Fruit fly (Drosophila melanogaster): Measurements from ENCODE around the gene Mi-2.

The Mi-2 gene

DNA sequence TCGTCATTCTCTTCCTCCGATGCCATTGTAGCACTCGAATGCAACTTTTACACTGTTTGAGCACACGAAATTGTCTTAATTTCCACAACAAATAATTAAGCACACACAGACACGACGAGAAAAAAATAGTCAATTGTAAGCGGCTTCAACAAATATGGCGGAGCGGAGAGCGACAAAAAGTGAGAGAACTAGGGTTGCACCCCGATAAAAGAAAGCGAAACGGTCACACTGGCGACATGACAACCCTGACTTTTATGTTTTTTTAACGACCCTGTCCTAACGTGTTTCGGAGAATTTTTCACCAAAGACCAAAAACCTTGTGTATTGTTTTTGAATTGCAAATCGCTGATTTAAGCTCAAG, at the start of gene Mi-2, which contains the start of gene Prp3 (continued):
- TF ChIP-seq Nf-YC (tag; optimal IDR thresholded peaks at IDR 0.05), result peak; percentile 15
- no peak for TF ChIP-seq Drgx (GFP tag; IDR thresholded peaks at IDR 0.05)
- TF ChIP-seq CG32532 (GFP tag; IDR thresholded peaks at IDR 0.05), result no peak
- TF ChIP-seq CG2120 (GFP tag; optimal IDR thresholded peaks at IDR 0.05), result no peak
- peak; percentile 53 for TF ChIP-seq nerfin-1 (tag; optimal IDR thresholded peaks at IDR 0.05)
- TF ChIP-seq ATbp (GFP tag; optimal IDR thresholded peaks at IDR 0.05), result no peak
- no peak for TF ChIP-seq CG1024 (GFP tag; IDR thresholded peaks at IDR 0.05)
- no peak for TF ChIP-seq chif (GFP tag; optimal IDR thresholded peaks at IDR 0.05)
- peak; percentile 51; the same call in 1 of the 2 replicates for TF ChIP-seq CG10321 (GFP tag; IDR thresholded peaks at IDR 0.05)
- no peak for TF ChIP-seq HLH54F (GFP tag; optimal IDR thresholded peaks at IDR 0.05)
- TF ChIP-seq ems (GFP tag; optimal IDR thresholded peaks at IDR 0.05), result no peak
- peak; percentile 23; the same call in 1 of the 2 replicates for TF ChIP-seq slbo (GFP tag; IDR thresholded peaks at IDR 0.05)
- no peak for TF ChIP-seq CG17359 (tag; optimal IDR thresholded peaks at IDR 0.05)
- no peak for TF ChIP-seq Sry-β (GFP tag; optimal IDR thresholded peaks at IDR 0.05)
- TF ChIP-seq her (GFP tag; optimal IDR thresholded peaks at IDR 0.05), result peak; percentile 47
- no peak for TF ChIP-seq shn (GFP tag; optimal IDR thresholded peaks at IDR 0.05)
- TF ChIP-seq fd102C (GFP tag; optimal IDR thresholded peaks at IDR 0.05), result no peak
- TF ChIP-seq Hsf (GFP tag; optimal IDR thresholded peaks at IDR 0.05), result peak; percentile 21
- TF ChIP-seq CG13287 (GFP tag; IDR thresholded peaks at IDR 0.05; ENCODE audit: partially characterized antibody), result peak; percentile 60; the same call in 1 of the 2 replicates
- TF ChIP-seq CG10654 (GFP tag; optimal IDR thresholded peaks at IDR 0.05), result no peak
- TF ChIP-seq CG10267 (tag; optimal IDR thresholded peaks at IDR 0.05), result peak; percentile 52
- no peak for TF ChIP-seq CG7963 (GFP tag; IDR thresholded peaks at IDR 0.05; ENCODE audit: partially characterized antibody)
- no peak for TF ChIP-seq Meics (GFP tag; optimal IDR thresholded peaks at IDR 0.05)
- TF ChIP-seq rib (GFP tag; IDR thresholded peaks at IDR 0.05), result no peak
- no peak for TF ChIP-seq jing (GFP tag; optimal IDR thresholded peaks at IDR 0.05)
- TF ChIP-seq Dfd (GFP tag; optimal IDR thresholded peaks at IDR 0.05), result no peak
- no peak for TF ChIP-seq hbn (GFP tag; IDR thresholded peaks at IDR 0.05; ENCODE audit: partially characterized antibody)
- peak; percentile 94 for TF ChIP-seq MBD-R2 (GFP tag; IDR thresholded peaks at IDR 0.05)
- TF ChIP-seq chm (GFP tag; IDR thresholded peaks at IDR 0.05), result 0 out of 2 replicates have a peak, but pooled peaks have one; percentile 63
- TF ChIP-seq CG11085 (GFP tag; IDR thresholded peaks at IDR 0.05), result no peak
- no peak for TF ChIP-seq CG18764 (GFP tag; optimal IDR thresholded peaks at IDR 0.05)
- TF ChIP-seq Atf3 (GFP tag; optimal IDR thresholded peaks at IDR 0.05), result no peak
- TF ChIP-seq CG13624 (GFP tag; optimal IDR thresholded peaks at IDR 0.05), result peak; percentile 3
- peak; percentile 33 for TF ChIP-seq cg (GFP tag; optimal IDR thresholded peaks at IDR 0.05)
- TF ChIP-seq ewg (GFP tag; optimal IDR thresholded peaks at IDR 0.05), result peak; percentile 7
- TF ChIP-seq ac (GFP tag; optimal IDR thresholded peaks at IDR 0.05), result no peak
- no peak for TF ChIP-seq HLH3B (GFP tag; IDR thresholded peaks at IDR 0.05)
- no peak for TF ChIP-seq CG16863 (GFP tag; optimal IDR thresholded peaks at IDR 0.05)
- peak; percentile 57 for TF ChIP-seq CG14710 (tag; optimal IDR thresholded peaks at IDR 0.05)
- TF ChIP-seq fd96Cb (tag; optimal IDR thresholded peaks at IDR 0.05), result no peak
- no peak for TF ChIP-seq Doc3 (GFP tag; IDR thresholded peaks at IDR 0.05; ENCODE audit: partially characterized antibody)
- TF ChIP-seq Dll (GFP tag; IDR thresholded peaks at IDR 0.05; ENCODE audit: partially characterized antibody), result no peak
- no peak for TF ChIP-seq wdn (GFP tag; IDR thresholded peaks at IDR 0.05)
- TF ChIP-seq Scr (GFP tag; IDR thresholded peaks at IDR 0.05; ENCODE audit: partially characterized antibody), result peak; percentile 14; the same call in 1 of the 2 replicates
- TF ChIP-seq Bteb2 (GFP tag; optimal IDR thresholded peaks at IDR 0.05), result peak; percentile 29
- TF ChIP-seq slp2 (GFP tag; optimal IDR thresholded peaks at IDR 0.05), result no peak
- no peak for TF ChIP-seq tin (GFP tag; optimal IDR thresholded peaks at IDR 0.05)
- no peak for TF ChIP-seq seq (GFP tag; IDR thresholded peaks at IDR 0.05)
- TF ChIP-seq Myb (GFP tag; optimal IDR thresholded peaks at IDR 0.05), result peak; percentile 84
- no peak for TF ChIP-seq CG6854 (GFP tag; optimal IDR thresholded peaks at IDR 0.05)
- TF ChIP-seq pum (GFP tag; optimal IDR thresholded peaks at IDR 0.05), result no peak

Data from whole organism, embryonic.